Worm (Caenorhabditis elegans) whole organism, L1 larva: Measurements from ENCODE around the gene his-35.

Experiments
- C04F5.9 ChIP-seq: sonication (generic microtip); optimal IDR thresholded peaks from 2 replicates; lab custom pipeline; 2016; ENCODE audit warnings: missing genetic modification characterization, missing compliant biosample characterization
- C16A3.4 ChIP-seq: fragments of 150-350 bp; optimal IDR thresholded peaks from 2 replicates; lab custom pipeline; 2014; ENCODE audit warnings: missing biosample characterization, missing genetic modification characterization
- F16B12.6 ChIP-seq: fragments of 150-350 bp; optimal IDR thresholded peaks from 2 replicates; lab custom pipeline; 2014; ENCODE audit warnings: missing biosample characterization, missing genetic modification characterization
- Y116A8C.19 ChIP-seq: sonication (generic microtip); optimal IDR thresholded peaks from 2 replicates; lab custom pipeline; 2016; ENCODE audit warnings: missing compliant biosample characterization, missing genetic modification characterization, borderline replicate concordance
- aha-1 ChIP-seq: fragments of 150-350 bp; optimal IDR thresholded peaks from 2 replicates; lab custom pipeline; 2014; ENCODE audit warnings: missing biosample characterization, missing genetic modification characterization
- alr-1 ChIP-seq: fragments of 200-800 bp; sonication (Bioruptor generic); optimal IDR thresholded peaks from 2 replicates; lab custom pipeline; 2018; ENCODE audit warnings: borderline replicate concordance, mild to moderate bottlenecking, missing genetic modification characterization, missing compliant biosample characterization
- aly-2 ChIP-seq: fragments of 150-350 bp; optimal IDR thresholded peaks from 2 replicates; lab custom pipeline; 2014; ENCODE audit warnings: missing biosample characterization, missing genetic modification characterization
- ama-1 ChIP-seq: fragments of 150-350 bp; optimal IDR thresholded peaks from 2 replicates; lab custom pipeline; 2014
- ceh-63 ChIP-seq: fragments of 200-800 bp; sonication (Bioruptor generic); optimal IDR thresholded peaks from 2 replicates; lab custom pipeline; 2018; ENCODE audit warnings: mild to moderate bottlenecking, missing genetic modification characterization, missing compliant biosample characterization
- ceh-82 ChIP-seq, 3 experiments: fragments of 150-350 bp in 1 of 3; sonication (generic microtip) in 2 of 3; optimal IDR thresholded peaks; 2 replicates each; lab custom pipeline; 2014 to 2017; ENCODE audit warnings: missing biosample characterization in 3 of 3, missing genetic modification characterization in 3 of 3
- ces-1 ChIP-seq: fragments of 150-350 bp; optimal IDR thresholded peaks from 2 replicates; lab custom pipeline; 2014; ENCODE audit warnings: missing biosample characterization, missing genetic modification reagents, missing genetic modification characterization
- dpl-1 ChIP-seq, 3 experiments: fragments of 150-350 bp in 2 of 3; sonication (generic microtip) in 1 of 3; optimal IDR thresholded peaks; 2 replicates each; lab custom pipeline; 2014 to 2017; ENCODE audit warnings: missing biosample characterization in 3 of 3, missing genetic modification characterization in 3 of 3, missing genetic modification reagents in 3 of 3
- efl-1 ChIP-seq, 4 experiments: fragments of 150-350 bp; optimal IDR thresholded peaks in 3 of 4; peaks in 1 of 4; 1 replicate in 1 of 4; 2 replicates in 3 of 4; lab custom pipeline; 2014; ENCODE audit warnings: missing biosample characterization in 2 of 4, missing genetic modification characterization in 2 of 4, missing genetic modification reagents in 2 of 4
- efl-3 ChIP-seq: fragments of 200-800 bp; sonication (Bioruptor generic); optimal IDR thresholded peaks from 2 replicates; lab custom pipeline; 2018; ENCODE audit warnings: mild to moderate bottlenecking, missing genetic modification characterization, missing compliant biosample characterization
- egl-27 ChIP-seq, 2 experiments: fragments of 150-350 bp in 1 of 2; sonication (generic microtip); optimal IDR thresholded peaks; 3 replicates each; lab custom pipeline; 2017 to 2018; ENCODE audit warnings: missing biosample characterization in 2 of 2, missing genetic modification characterization in 2 of 2, missing genetic modification reagents in 2 of 2
- elt-2 ChIP-seq: sonication (generic microtip); optimal IDR thresholded peaks from 2 replicates; lab custom pipeline; 2016; ENCODE audit warnings: missing genetic modification characterization, mild to moderate bottlenecking, inconsistent platforms, missing compliant biosample characterization, missing genetic modification reagents
- elt-3 ChIP-seq, 6 experiments: fragments of 150-350 bp in 1 of 6; sonication (generic microtip); optimal IDR thresholded peaks; 2 replicates each; lab custom pipeline; 2017 to 2018; ENCODE audit warnings: missing biosample characterization in 6 of 6, missing genetic modification characterization in 6 of 6, inconsistent platforms in 1 of 6
- fkh-10 ChIP-seq: sonication (generic microtip); optimal IDR thresholded peaks from 2 replicates; lab custom pipeline; 2017; ENCODE audit warnings: missing biosample characterization, missing genetic modification reagents, missing genetic modification characterization
- fkh-4 ChIP-seq: sonication (generic microtip); optimal IDR thresholded peaks from 2 replicates; lab custom pipeline; 2016; ENCODE audit warnings: missing compliant biosample characterization, missing genetic modification characterization, borderline replicate concordance
- fkh-8 ChIP-seq: sonication (generic microtip); optimal IDR thresholded peaks from 2 replicates; lab custom pipeline; 2016; ENCODE audit warnings: mild to moderate bottlenecking, missing genetic modification characterization, missing compliant biosample characterization
- fos-1 ChIP-seq: fragments of 150-350 bp; optimal IDR thresholded peaks from 2 replicates; lab custom pipeline; 2014; ENCODE audit warnings: missing biosample characterization, missing genetic modification characterization
- hlh-17 ChIP-seq: fragments of 200-800 bp; sonication (Bioruptor generic); optimal IDR thresholded peaks from 2 replicates; lab custom pipeline; 2018; ENCODE audit warnings: missing genetic modification characterization, mild to moderate bottlenecking, missing compliant biosample characterization, moderate library complexity, borderline replicate concordance
- lin-14 ChIP-seq: fragments of 200-800 bp; sonication (Bioruptor generic); optimal IDR thresholded peaks from 2 replicates; lab custom pipeline; 2018; ENCODE audit warnings: mild to moderate bottlenecking, missing genetic modification characterization, moderate library complexity, missing compliant biosample characterization
- lin-15B ChIP-seq: fragments of 150-350 bp; sonication (generic microtip); optimal IDR thresholded peaks from 3 replicates; lab custom pipeline; 2014; ENCODE audit warnings: missing biosample characterization, missing genetic modification characterization
- lin-35 ChIP-seq, 2 experiments: fragments of 150-350 bp; optimal IDR thresholded peaks; 2 replicates each; lab custom pipeline; 2014; ENCODE audit warnings: missing biosample characterization in 2 of 2, missing genetic modification characterization in 2 of 2, missing genetic modification reagents in 2 of 2
- lin-39 ChIP-seq: fragments of 150-350 bp; optimal IDR thresholded peaks from 2 replicates; lab custom pipeline; 2014; ENCODE audit warnings: missing biosample characterization, missing genetic modification reagents, missing genetic modification characterization
- lir-3 ChIP-seq: sonication (generic microtip); optimal IDR thresholded peaks from 2 replicates; lab custom pipeline; 2016; ENCODE audit warnings: mild to moderate bottlenecking, missing genetic modification characterization, moderate library complexity, missing compliant biosample characterization; ENCODE audit not compliant: poor library complexity
- lsy-2 ChIP-seq, 2 experiments: fragments of 150-350 bp; optimal IDR thresholded peaks; 2 replicates each; lab custom pipeline; 2014; ENCODE audit warnings: missing biosample characterization in 2 of 2, missing genetic modification characterization in 2 of 2
- mab-9 ChIP-seq: fragments of 200-800 bp; sonication (Bioruptor generic); IDR thresholded peaks from 2 replicates; pipeline ENCODE4 v1.3.6; 2022; ENCODE audit warnings: missing genetic modification reagents, missing genetic modification characterization, missing compliant biosample characterization
- mdl-1 ChIP-seq, 2 experiments: fragments of 150-350 bp; optimal IDR thresholded peaks; 2 replicates each; lab custom pipeline; 2014 to 2017; ENCODE audit warnings: missing biosample characterization in 2 of 2, missing genetic modification characterization in 2 of 2, inconsistent platforms in 1 of 2
- mep-1 ChIP-seq: fragments of 150-350 bp; optimal IDR thresholded peaks from 2 replicates; lab custom pipeline; 2014; ENCODE audit warnings: missing biosample characterization, missing genetic modification characterization
- nhr-19 ChIP-seq: fragments of 200-800 bp; sonication (Bioruptor generic); conservative IDR thresholded peaks from 2 replicates; pipeline ENCODE4 v1.3.6; 2022; ENCODE audit warnings: missing genetic modification characterization, missing compliant biosample characterization
- nhr-20 ChIP-seq: sonication (generic microtip); optimal IDR thresholded peaks from 2 replicates; lab custom pipeline; 2016; ENCODE audit warnings: mild to moderate bottlenecking, missing genetic modification characterization, missing compliant biosample characterization
- nhr-47 ChIP-seq: sonication (generic microtip); optimal IDR thresholded peaks from 2 replicates; lab custom pipeline; 2016; ENCODE audit warnings: mild to moderate bottlenecking, missing genetic modification characterization, moderate library complexity, missing compliant biosample characterization
- nhr-71 ChIP-seq: sonication (generic microtip); optimal IDR thresholded peaks from 2 replicates; lab custom pipeline; 2016; ENCODE audit warnings: mild to moderate bottlenecking, missing genetic modification characterization, moderate library complexity, missing compliant biosample characterization
- nhr-76 ChIP-seq: sonication (generic microtip); optimal IDR thresholded peaks from 2 replicates; lab custom pipeline; 2017; ENCODE audit warnings: missing biosample characterization, missing genetic modification characterization
- nhr-84 ChIP-seq: sonication (generic microtip); optimal IDR thresholded peaks from 2 replicates; lab custom pipeline; 2017; ENCODE audit warnings: missing biosample characterization, missing genetic modification characterization
- pqm-1 ChIP-seq: sonication (generic microtip); optimal IDR thresholded peaks from 3 replicates; lab custom pipeline; 2017; ENCODE audit warnings: missing biosample characterization, missing genetic modification characterization
- rnt-1 ChIP-seq: sonication (generic microtip); optimal IDR thresholded peaks from 2 replicates; lab custom pipeline; 2016; ENCODE audit warnings: mild to moderate bottlenecking, missing genetic modification characterization, moderate library complexity, missing compliant biosample characterization
- sox-4 ChIP-seq: sonication (generic microtip); optimal IDR thresholded peaks from 2 replicates; lab custom pipeline; 2016; ENCODE audit warnings: missing genetic modification characterization, missing compliant biosample characterization
- swsn-7 ChIP-seq: sonication (generic microtip); optimal IDR thresholded peaks from 2 replicates; lab custom pipeline; 2016; ENCODE audit warnings: missing genetic modification characterization, missing compliant biosample characterization
- tbx-2 ChIP-seq: sonication (generic microtip); optimal IDR thresholded peaks from 2 replicates; lab custom pipeline; 2016; ENCODE audit warnings: missing genetic modification characterization, missing compliant biosample characterization
- tlp-1 ChIP-seq: fragments of 150-350 bp; optimal IDR thresholded peaks from 2 replicates; lab custom pipeline; 2014; ENCODE audit warnings: missing biosample characterization, missing genetic modification characterization
- unc-130 ChIP-seq: fragments of 150-350 bp; optimal IDR thresholded peaks from 2 replicates; lab custom pipeline; 2017; ENCODE audit warnings: missing biosample characterization, missing genetic modification characterization, inconsistent platforms
- unc-30 ChIP-seq: sonication (generic microtip); optimal IDR thresholded peaks from 2 replicates; lab custom pipeline; 2017; ENCODE audit warnings: missing biosample characterization, missing genetic modification characterization
- unc-86 ChIP-seq: sonication (generic microtip); optimal IDR thresholded peaks from 2 replicates; lab custom pipeline; 2016; ENCODE audit warnings: missing genetic modification characterization, missing compliant biosample characterization
- vab-15 ChIP-seq: sonication (generic microtip); optimal IDR thresholded peaks from 2 replicates; lab custom pipeline; 2017; ENCODE audit warnings: missing genotype, mild to moderate bottlenecking, missing genetic modification characterization, missing compliant biosample characterization
- xbp-1 ChIP-seq: sonication (generic microtip); optimal IDR thresholded peaks from 2 replicates; lab custom pipeline; 2016; ENCODE audit warnings: missing genetic modification characterization, missing compliant biosample characterization
- zag-1 ChIP-seq: fragments of 150-350 bp; optimal IDR thresholded peaks from 2 replicates; lab custom pipeline; 2014; ENCODE audit warnings: missing biosample characterization, missing genetic modification characterization
- zip-4 ChIP-seq: fragments of 200-800 bp; sonication (Bioruptor generic); optimal IDR thresholded peaks from 2 replicates; lab custom pipeline; 2018; ENCODE audit warnings: mild to moderate bottlenecking, missing genetic modification characterization, moderate library complexity, missing compliant biosample characterization
- ztf-4 ChIP-seq: fragments of 150-350 bp; optimal IDR thresholded peaks from 2 replicates; lab custom pipeline; 2014; ENCODE audit warnings: missing biosample characterization, missing genetic modification characterization

his-35 gene

DNA sequence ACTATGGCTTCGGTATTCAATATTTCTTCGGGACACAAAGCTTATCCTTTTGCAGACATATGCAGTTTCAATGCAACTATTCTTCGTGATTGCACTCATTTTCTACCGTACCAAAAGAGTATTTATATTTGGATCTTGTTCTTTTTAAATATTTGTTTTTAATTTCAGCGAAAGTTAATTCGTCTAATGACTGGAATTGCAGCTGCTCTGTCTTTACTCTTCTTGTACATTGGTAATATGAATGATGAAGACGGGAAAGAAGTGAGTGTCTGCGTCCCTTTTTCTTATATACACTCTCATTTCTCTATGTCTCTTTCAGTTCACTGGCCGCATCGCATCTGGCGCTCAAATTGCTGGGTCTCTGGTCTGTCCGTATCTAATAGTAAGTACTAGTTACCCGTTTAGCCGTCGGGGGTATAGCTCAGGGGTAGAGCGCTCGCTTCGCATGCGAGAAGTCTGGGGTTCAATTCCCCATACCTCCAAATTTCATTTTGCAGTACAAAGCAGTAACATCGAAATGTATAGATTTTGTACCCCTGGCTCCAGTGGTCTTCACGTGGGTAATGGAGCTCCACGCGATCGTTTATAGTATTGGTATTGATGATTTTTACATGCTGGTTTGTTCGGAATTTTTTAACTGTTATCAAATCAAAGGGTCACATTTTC, 41.8 kb downstream of the his-35 start:
- TF ChIP-seq rnt-1 (tag; lab: Kevin White, UChicago) (peak; percentile 77), ceh-63 (GFP tag; lab: Kevin White, UChicago) (no peak), C16A3.4 (peak; percentile 49), tbx-2 (tag; lab: Kevin White, UChicago) (peak; percentile 75), fkh-4 (no peak), elt-3 (tag; optimal IDR thresholded peaks at IDR 0.05; lab: Kevin White, UChicago) (peak in 2 of 6 experiments; percentile 18 to 45), tlp-1 (tag; lab: Kevin White, UChicago) (no peak), pqm-1 (tag; lab: Kevin White, UChicago) (no peak), mdl-1 (tag; optimal IDR thresholded peaks at IDR 0.05; lab: Kevin White, UChicago) (peak in 1 of 2 experiments; percentile 76), ama-1 (lab: Kevin White, UChicago) (peak; percentile 5), ztf-4 (tag; lab: Kevin White, UChicago) (peak; percentile 25), alr-1 (no peak), unc-30 (no peak), F16B12.6 (tag; lab: Kevin White, UChicago) (peak; percentile 6), mab-9 (GFP tag; lab: Robert Waterston, UW) (peak; percentile 60), nhr-20 (tag; lab: Kevin White, UChicago) (peak; percentile 81), vab-15 (no peak), swsn-7 (tag; lab: Kevin White, UChicago) (peak; percentile 77), aha-1 (tag; lab: Kevin White, UChicago) (no peak), aly-2 (tag; lab: Kevin White, UChicago) (peak; percentile 19), sox-4 (tag; lab: Kevin White, UChicago) (peak; percentile 33), C04F5.9 (tag; lab: Kevin White, UChicago) (peak; percentile 30), elt-2 (tag; lab: Kevin White, UChicago) (peak; percentile 68), nhr-71 (tag; lab: Kevin White, UChicago) (peak; percentile 87), nhr-76 (no peak), fos-1 (tag; lab: Kevin White, UChicago) (peak; percentile 63), ceh-82 (tag; optimal IDR thresholded peaks at IDR 0.05; lab: Kevin White, UChicago) (peak in 2 of 3 experiments; percentile 38 to 71), zip-4 (no peak), nhr-47 (tag; lab: Kevin White, UChicago) (peak; percentile 87), fkh-10 (GFP tag; lab: Kevin White, UChicago) (peak; percentile 40), fkh-8 (tag; lab: Kevin White, UChicago) (peak; percentile 68), hlh-17 (GFP tag; lab: Kevin White, UChicago) (no peak), lin-14 (peak; percentile 81), lir-3 (tag; lab: Kevin White, UChicago) (peak; percentile 35), nhr-84 (tag; lab: Kevin White, UChicago) (no peak), ces-1 (GFP tag; lab: Kevin White, UChicago) (no peak), lin-15B (tag; lab: Kevin White, UChicago) (no peak), egl-27 (tag; optimal IDR thresholded peaks at IDR 0.05; lab: Kevin White, UChicago) (no peak), mep-1 (peak; percentile 75), lsy-2 (tag; optimal IDR thresholded peaks at IDR 0.05; lab: Kevin White, UChicago) (peak; percentile 56 to 71), unc-86 (tag; lab: Kevin White, UChicago) (peak; percentile 66), lin-35 (GFP tag; optimal IDR thresholded peaks at IDR 0.05; lab: Kevin White, UChicago) (peak; percentile 61), Y116A8C.19 (tag; lab: Kevin White, UChicago) (no peak), lin-39 (tag; lab: Kevin White, UChicago) (peak; percentile 18), efl-1 (optimal IDR thresholded peaks at IDR 0.05; lab: Kevin White, UChicago) (peak; percentile 54 to 57), efl-1 (GFP tag; optimal IDR thresholded peaks at IDR 0.05 in 1 of 2; lab: Kevin White, UChicago) (peak; percentile 34 to 95), zag-1 (tag; lab: Kevin White, UChicago) (no peak), unc-130 (tag; lab: Kevin White, UChicago) (peak; percentile 44), xbp-1 (peak; percentile 69), dpl-1 (GFP tag; optimal IDR thresholded peaks at IDR 0.05; lab: Kevin White, UChicago) (peak; percentile 12 to 51 (median 49)), efl-3 (GFP tag; lab: Kevin White, UChicago) (no peak), nhr-19 (peak; percentile 81)
